Worm (Caenorhabditis elegans): ENCODE measurements around the gene Y50E8A.11.

ce11 chrV:14828407-14828806 is 47.2 kb downstream of the Y50E8A.11 start:
- TF ChIP-seq blmp-1 (tag; optimal IDR thresholded peaks at IDR 0.05) (no peak), nhr-237 (tag; optimal IDR thresholded peaks at IDR 0.05) (no peak), lin-13 (tag; optimal IDR thresholded peaks at IDR 0.05) (no peak), snpc-4 (tag; optimal IDR thresholded peaks at IDR 0.05) (no peak), unc-39 (tag; optimal IDR thresholded peaks at IDR 0.05) (no peak), bed-3 (GFP tag; optimal IDR thresholded peaks at IDR 0.05) (no peak), elt-3 (tag; optimal IDR thresholded peaks at IDR 0.05) (no peak), mep-1 (tag; optimal IDR thresholded peaks at IDR 0.05) (no peak), ces-1 (GFP tag; optimal IDR thresholded peaks at IDR 0.05) (no peak), unc-62 (GFP tag; optimal IDR thresholded peaks at IDR 0.05) (no peak), ceh-43 (GFP tag; optimal IDR thresholded peaks at IDR 0.05) (no peak), nhr-76 (tag; optimal IDR thresholded peaks at IDR 0.05) (no peak), mab-5 (tag; optimal IDR thresholded peaks at IDR 0.05) (no peak)

Data from whole organism, mixed stage, embryonic.